Fruit fly (Drosophila melanogaster): ENCODE data around the gene CG6231.

DNA sequence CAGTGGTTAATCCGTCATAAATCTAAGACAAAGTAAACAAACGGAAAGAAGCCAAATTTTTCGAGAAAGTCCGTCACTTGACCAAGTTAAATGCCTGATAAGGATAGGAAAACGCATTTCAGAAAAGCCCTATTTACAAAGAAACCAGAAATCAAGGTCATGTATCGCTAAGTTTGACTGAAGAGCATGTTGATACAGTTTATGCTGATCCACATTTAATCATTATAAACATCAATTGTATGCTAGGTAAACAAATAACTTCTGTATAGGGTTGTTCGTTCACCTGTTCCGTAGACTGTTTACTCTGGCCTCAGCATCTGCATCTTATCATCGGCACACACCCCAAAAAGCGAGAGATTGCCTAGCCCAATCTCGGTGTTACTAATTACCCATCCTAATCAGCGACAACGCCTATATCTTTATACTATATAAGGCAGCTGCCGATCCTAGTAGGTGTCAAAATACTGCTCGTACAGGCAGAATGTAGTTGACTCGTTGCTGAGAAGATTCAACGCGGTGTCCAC lies 19.5 kb downstream of the CG6231 start, which contains the start of gene CG16727:
- TF ChIP-seq CrebA (GFP tag; optimal IDR thresholded peaks at IDR 0.05; ENCODE audit: borderline replicate concordance): no peak
- peak; percentile 6 for TF ChIP-seq h (GFP tag; optimal IDR thresholded peaks at IDR 0.05)
- no peak for TF ChIP-seq tai (GFP tag; optimal IDR thresholded peaks at IDR 0.05)
- TF ChIP-seq pan (optimal IDR thresholded peaks at IDR 0.05): no peak
- TF ChIP-seq HLH106 (tag; optimal IDR thresholded peaks at IDR 0.05): no peak
- TF ChIP-seq sage (GFP tag; optimal IDR thresholded peaks at IDR 0.05): no peak
- no peak for TF ChIP-seq sv (GFP tag; optimal IDR thresholded peaks at IDR 0.05)
- no peak for TF ChIP-seq psq (GFP tag; optimal IDR thresholded peaks at IDR 0.05)
- TF ChIP-seq Abd-B (GFP tag; optimal IDR thresholded peaks at IDR 0.05): no peak
- no peak for TF ChIP-seq lola (GFP tag; optimal IDR thresholded peaks at IDR 0.05)
- TF ChIP-seq woc (GFP tag; optimal IDR thresholded peaks at IDR 0.05): no peak
- TF ChIP-seq br (GFP tag; optimal IDR thresholded peaks at IDR 0.05): no peak
- TF ChIP-seq brk (GFP tag; optimal IDR thresholded peaks at IDR 0.05): no peak
- TF ChIP-seq Sp1 (GFP tag; optimal IDR thresholded peaks at IDR 0.05): peak; percentile 24
